Worm (Caenorhabditis elegans) whole organism, L1 larva: ENCODE measurements around the gene tebp-1.

ENCODE experiments used
- dpl-1 ChIP-seq, 3 experiments: fragments of 150-350 bp in 2 of 3; sonication (generic microtip) in 1 of 3; optimal IDR thresholded peaks; 2 replicates each; lab custom pipeline; 2014 to 2017; ENCODE audit warnings: missing biosample characterization in 3 of 3, missing genetic modification characterization in 3 of 3, missing genetic modification reagents in 3 of 3
- lin-35 ChIP-seq, 2 experiments: fragments of 150-350 bp; optimal IDR thresholded peaks; 2 replicates each; lab custom pipeline; 2014; ENCODE audit warnings: missing biosample characterization in 2 of 2, missing genetic modification characterization in 2 of 2, missing genetic modification reagents in 2 of 2
- nhr-71 ChIP-seq: sonication (generic microtip); optimal IDR thresholded peaks from 2 replicates; lab custom pipeline; 2016; ENCODE audit warnings: mild to moderate bottlenecking, missing genetic modification characterization, moderate library complexity, missing compliant biosample characterization
- nhr-77 ChIP-seq: fragments of 150-350 bp; optimal IDR thresholded peaks from 2 replicates; lab custom pipeline; 2014; ENCODE audit warnings: missing biosample characterization, missing genetic modification characterization
- skn-1 ChIP-seq: fragments of 150-350 bp; optimal IDR thresholded peaks from 2 replicates; lab custom pipeline; 2014; ENCODE audit warnings: missing biosample characterization, missing genetic modification characterization
- unc-62 ChIP-seq: fragments of 150-350 bp; optimal IDR thresholded peaks from 2 replicates; lab custom pipeline; 2014; ENCODE audit warnings: missing biosample characterization, missing genetic modification reagents, missing genetic modification characterization
- unc-98 ChIP-seq: fragments of 200-800 bp; sonication (Bioruptor generic); IDR thresholded peaks from 2 replicates; pipeline ENCODE4 v1.3.6; 2022; ENCODE audit warnings: missing genetic modification characterization, missing compliant biosample characterization
- xbp-1 ChIP-seq: sonication (generic microtip); optimal IDR thresholded peaks from 2 replicates; lab custom pipeline; 2016; ENCODE audit warnings: missing genetic modification characterization, missing compliant biosample characterization
- ztf-11 ChIP-seq, 2 experiments: sonication (generic microtip); optimal IDR thresholded peaks; 2 replicates each; lab custom pipeline; 2016 to 2017; ENCODE audit warnings: missing genetic modification characterization in 2 of 2, missing biosample characterization in 1 of 2, missing compliant biosample characterization in 1 of 2

DNA sequence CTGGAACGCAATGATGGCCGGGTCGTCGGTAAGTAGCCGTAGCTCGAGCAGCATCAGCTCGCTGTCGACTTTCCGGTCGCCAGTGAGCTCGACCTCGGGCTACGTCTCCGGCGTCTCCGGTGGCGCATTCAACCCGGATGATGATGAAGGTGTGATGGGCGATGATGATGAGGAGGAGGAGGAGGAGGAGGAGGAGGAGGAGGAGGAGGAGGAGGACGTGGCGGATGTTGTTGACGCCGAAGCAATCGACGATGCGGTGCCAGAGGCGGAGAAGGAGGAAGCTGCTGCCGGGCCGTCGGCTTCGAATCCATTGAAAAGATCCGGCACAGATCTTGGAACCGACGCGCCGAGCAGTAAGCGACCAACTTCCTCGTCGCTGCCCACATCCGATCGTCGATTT, 42.6 kb upstream of the tebp-1 start:
- TF ChIP-seq nhr-77 (tag; lab: Kevin White, UChicago) (no peak), unc-98 (GFP tag; lab: Robert Waterston, UW) (no peak), dpl-1 (GFP tag; optimal IDR thresholded peaks at IDR 0.05; lab: Kevin White, UChicago) (no peak), ztf-11 (tag; optimal IDR thresholded peaks at IDR 0.05; lab: Kevin White, UChicago) (no peak), skn-1 (tag; lab: Kevin White, UChicago) (no peak), xbp-1 (tag; lab: Kevin White, UChicago) (no peak), unc-62 (GFP tag; lab: Kevin White, UChicago) (no peak), nhr-71 (no peak), lin-35 (GFP tag; optimal IDR thresholded peaks at IDR 0.05; lab: Kevin White, UChicago) (no peak)
